Fruit fly (Drosophila melanogaster): ENCODE data around the gene fon.
A peak's percentile ranks its signal among the peaks of the same experiment; 100 is the strongest.

Gene fon

DNA sequence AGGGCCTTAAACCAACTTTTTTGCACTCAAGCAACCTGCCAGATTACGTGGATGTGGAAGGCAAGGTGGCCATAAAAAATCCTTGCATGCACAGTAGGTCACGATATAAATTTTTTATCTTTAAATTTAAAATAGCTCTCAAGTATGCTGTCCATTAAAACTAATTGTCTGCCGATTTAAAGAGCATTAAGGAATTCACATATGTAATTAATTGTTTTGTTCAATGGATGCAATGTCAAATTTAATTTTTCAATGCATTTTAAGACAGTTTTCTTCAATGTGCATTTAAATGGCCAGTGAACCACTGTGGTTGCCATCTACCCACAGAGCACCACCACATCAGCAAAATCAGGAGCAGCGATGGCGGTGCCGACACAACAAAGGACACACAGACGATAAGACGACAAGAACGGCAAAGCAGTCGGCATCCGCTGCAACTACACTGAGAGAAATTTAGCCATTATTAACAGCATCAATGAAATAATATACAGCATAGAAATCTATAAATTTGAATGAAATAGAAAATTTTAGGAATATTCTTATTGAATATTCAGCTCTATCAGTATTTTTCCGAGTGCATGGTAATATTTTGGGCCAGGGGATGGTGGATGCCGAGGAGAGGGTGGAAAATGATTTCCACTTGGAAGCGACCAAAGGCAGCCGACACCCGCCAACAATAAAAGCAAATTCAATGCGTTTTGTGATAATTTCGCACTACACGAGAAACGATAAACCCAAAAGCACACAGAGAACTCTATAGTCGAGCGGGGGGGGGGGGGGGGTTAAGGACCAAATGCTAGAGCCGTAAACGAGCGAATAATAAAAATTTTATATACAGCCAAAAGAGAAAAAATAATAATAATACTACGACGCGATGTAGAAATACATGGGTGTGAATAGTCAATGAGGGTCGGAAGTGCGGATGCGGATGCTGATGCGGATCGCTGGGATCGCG, 8.6 kb downstream of the fon start (continued):
- TF ChIP-seq sd (tag; optimal IDR thresholded peaks at IDR 0.05) (no peak), CrebB (tag; optimal IDR thresholded peaks at IDR 0.05) (no peak), H2.0 (GFP tag; IDR thresholded peaks at IDR 0.05) (peak; percentile 48), salm (tag; optimal IDR thresholded peaks at IDR 0.05) (no peak), CG1602 (GFP tag; optimal IDR thresholded peaks at IDR 0.05) (peak; percentile 31), CG9215 (GFP tag; IDR thresholded peaks at IDR 0.05) (no peak), sqz (GFP tag; optimal IDR thresholded peaks at IDR 0.05) (peak; percentile 49), crc (GFP tag; optimal IDR thresholded peaks at IDR 0.05) (no peak), cg (GFP tag; optimal IDR thresholded peaks at IDR 0.05) (no peak), Dek (tag; optimal IDR thresholded peaks at IDR 0.05) (no peak), Lpt (GFP tag; optimal IDR thresholded peaks at IDR 0.05) (no peak), Ptx1 (GFP tag; IDR thresholded peaks at IDR 0.05) (peak; percentile 36; the same call in 1 of the 2 replicates), CG17359 (tag; optimal IDR thresholded peaks at IDR 0.05) (peak; percentile 64), CG11456 (GFP tag; IDR thresholded peaks at IDR 0.05) (no peak), CG7556 (GFP tag; optimal IDR thresholded peaks at IDR 0.05) (peak; percentile 70), sisA (GFP tag; IDR thresholded peaks at IDR 0.05) (peak; percentile 47), CG6689 (GFP tag; IDR thresholded peaks at IDR 0.05) (peak; percentile 54), trh (GFP tag; optimal IDR thresholded peaks at IDR 0.05) (no peak), CG17186 (GFP tag; optimal IDR thresholded peaks at IDR 0.05) (no peak), peb (GFP tag; IDR thresholded peaks at IDR 0.05) (no peak), CG13287 (GFP tag; IDR thresholded peaks at IDR 0.05; ENCODE audit: partially characterized antibody) (no peak), CG12236 (GFP tag; optimal IDR thresholded peaks at IDR 0.05) (no peak), CG10979 (tag; optimal IDR thresholded peaks at IDR 0.05) (peak; percentile 74), Ets65A (GFP tag) (peak; percentile 60), Antp (GFP tag; optimal IDR thresholded peaks at IDR 0.05) (no peak), chif (GFP tag; optimal IDR thresholded peaks at IDR 0.05) (peak; percentile 14 to 61), nom (GFP tag; optimal IDR thresholded peaks at IDR 0.05) (no peak), CG10209 (GFP tag; optimal IDR thresholded peaks at IDR 0.05) (peak; percentile 44), dati (GFP tag; IDR thresholded peaks at IDR 0.05) (no peak), ci (GFP tag; IDR thresholded peaks at IDR 0.05) (peak; percentile 68; the same call in 2 of the 3 replicates), Ssrp (tag; optimal IDR thresholded peaks at IDR 0.05) (peak; percentile 50), Med (GFP tag) (peak; percentile 78), eyg (GFP tag; optimal IDR thresholded peaks at IDR 0.05) (no peak), CG1233 (GFP tag; optimal IDR thresholded peaks at IDR 0.05) (peak; percentile 54), E2f1 (GFP tag; IDR thresholded peaks at IDR 0.05) (peak; percentile 42; the same call in 1 of the 2 replicates), NC2α (GFP tag; optimal IDR thresholded peaks at IDR 0.05) (no peak), bbx (GFP tag; IDR thresholded peaks at IDR 0.05; ENCODE audit: partially characterized antibody) (no peak), CG4404 (GFP tag; IDR thresholded peaks at IDR 0.05) (peak; percentile 73), emc (GFP tag; optimal IDR thresholded peaks at IDR 0.05) (no peak), mld (GFP tag; IDR thresholded peaks at IDR 0.05; ENCODE audit: partially characterized antibody) (no peak), CG14441 (GFP tag; IDR thresholded peaks at IDR 0.05) (no peak), CG15514 (GFP tag; optimal IDR thresholded peaks at IDR 0.05) (no peak), ATbp (GFP tag; optimal IDR thresholded peaks at IDR 0.05) (no peak), CG31224 (GFP tag; IDR thresholded peaks at IDR 0.05) (0 out of 2 replicates have a peak, but pooled peaks have one; percentile 7), CG12071 (GFP tag; optimal IDR thresholded peaks at IDR 0.05) (peak; percentile 10), CG1024 (GFP tag; IDR thresholded peaks at IDR 0.05) (no peak), Pdp1 (GFP tag; optimal IDR thresholded peaks at IDR 0.05) (peak; percentile 16 to 27), oc (tag; optimal IDR thresholded peaks at IDR 0.05) (peak; percentile 7), grn (GFP tag; optimal IDR thresholded peaks at IDR 0.05) (no peak)
